Worm (Caenorhabditis elegans) whole organism, late embryonic: Measurements from ENCODE around the gene nlp-101.

Experiments used
- C38D4.7 ChIP-seq: fragments of 200-800 bp; sonication (Bioruptor generic); optimal IDR thresholded peaks from 2 replicates; lab custom pipeline; 2018; ENCODE audit warnings: mild to moderate bottlenecking, missing genetic modification characterization, moderate library complexity, missing compliant biosample characterization
- F13H6.1 ChIP-seq: sonication (generic microtip); optimal IDR thresholded peaks from 2 replicates; lab custom pipeline; 2016; ENCODE audit warnings: missing genetic modification characterization, missing compliant biosample characterization
- K09A11.1 ChIP-seq: sonication (generic microtip); optimal IDR thresholded peaks from 2 replicates; lab custom pipeline; 2017; ENCODE audit warnings: antibody characterized with exemption, mild to moderate bottlenecking, missing genetic modification characterization, missing compliant biosample characterization; ENCODE audit not compliant: insufficient read depth
- T23F11.4 ChIP-seq: fragments of 200-800 bp; sonication (Bioruptor generic); optimal IDR thresholded peaks from 2 replicates; lab custom pipeline; 2018; ENCODE audit warnings: mild to moderate bottlenecking, missing genetic modification characterization, missing compliant biosample characterization
- Y22D7AL.16 ChIP-seq: sonication (generic microtip); optimal IDR thresholded peaks from 2 replicates; lab custom pipeline; 2016; ENCODE audit warnings: missing genetic modification characterization, missing compliant biosample characterization
- ahr-1 ChIP-seq: sonication (generic microtip); optimal IDR thresholded peaks from 2 replicates; lab custom pipeline; 2016; ENCODE audit warnings: missing genetic modification characterization, missing compliant biosample characterization
- ceh-19 ChIP-seq: fragments of 200-800 bp; sonication (Bioruptor generic); optimal IDR thresholded peaks from 2 replicates; lab custom pipeline; 2018; ENCODE audit warnings: mild to moderate bottlenecking, missing genetic modification characterization, missing compliant biosample characterization
- ceh-2 ChIP-seq: sonication (generic microtip); optimal IDR thresholded peaks from 2 replicates; lab custom pipeline; 2016; ENCODE audit warnings: missing genotype, missing genetic modification characterization, missing compliant biosample characterization
- ceh-30 ChIP-seq: fragments of 150-350 bp; optimal IDR thresholded peaks from 2 replicates; lab custom pipeline; 2014; ENCODE audit warnings: missing biosample characterization, missing genetic modification characterization
- ceh-31 ChIP-seq: sonication (generic microtip); optimal IDR thresholded peaks from 2 replicates; lab custom pipeline; 2016; ENCODE audit warnings: missing genetic modification characterization, missing compliant biosample characterization
- ceh-34 ChIP-seq: sonication (generic microtip); optimal IDR thresholded peaks from 2 replicates; lab custom pipeline; 2016; ENCODE audit warnings: mild to moderate bottlenecking, missing genetic modification characterization, missing compliant biosample characterization
- ceh-6 ChIP-seq: fragments of 200-800 bp; sonication (Bioruptor generic); optimal IDR thresholded peaks from 2 replicates; lab custom pipeline; 2018; ENCODE audit warnings: mild to moderate bottlenecking, missing genetic modification characterization, missing compliant biosample characterization
- ceh-9 ChIP-seq: sonication (generic microtip); optimal IDR thresholded peaks from 2 replicates; lab custom pipeline; 2016; ENCODE audit warnings: mild to moderate bottlenecking, missing genetic modification characterization, inconsistent platforms, missing compliant biosample characterization
- dmd-4 ChIP-seq: sonication (generic microtip); optimal IDR thresholded peaks from 2 replicates; lab custom pipeline; 2016; ENCODE audit warnings: borderline replicate concordance, missing genetic modification characterization, missing compliant biosample characterization
- dve-1 ChIP-seq: sonication (generic microtip); optimal IDR thresholded peaks from 2 replicates; lab custom pipeline; 2017; ENCODE audit warnings: antibody characterized with exemption, mild to moderate bottlenecking, missing genetic modification characterization, missing compliant biosample characterization
- elt-2 ChIP-seq: sonication (generic microtip); optimal IDR thresholded peaks from 2 replicates; lab custom pipeline; 2016; ENCODE audit warnings: missing genetic modification reagents, missing genetic modification characterization, missing compliant biosample characterization
- elt-4 ChIP-seq: sonication (generic microtip); optimal IDR thresholded peaks from 2 replicates; lab custom pipeline; 2016; ENCODE audit warnings: missing genetic modification characterization, missing compliant biosample characterization
- ets-4 ChIP-seq: sonication (generic microtip); optimal IDR thresholded peaks from 2 replicates; lab custom pipeline; 2016; ENCODE audit warnings: missing genetic modification characterization, missing compliant biosample characterization
- fax-1 ChIP-seq: sonication (generic microtip); optimal IDR thresholded peaks from 2 replicates; lab custom pipeline; 2016; ENCODE audit warnings: missing genotype, missing genetic modification characterization, missing compliant biosample characterization
- fkh-10 ChIP-seq: fragments of 150-350 bp; optimal IDR thresholded peaks from 2 replicates; lab custom pipeline; 2014; ENCODE audit warnings: missing biosample characterization, missing genetic modification reagents, missing genetic modification characterization
- fkh-6 ChIP-seq: sonication (generic microtip); optimal IDR thresholded peaks from 2 replicates; lab custom pipeline; 2016; ENCODE audit warnings: missing genetic modification characterization, missing compliant biosample characterization
- gmeb-2 ChIP-seq: sonication (generic microtip); optimal IDR thresholded peaks from 2 replicates; lab custom pipeline; 2016; ENCODE audit warnings: missing genetic modification characterization, inconsistent platforms, missing compliant biosample characterization
- hlh-13 ChIP-seq: fragments of 200-800 bp; sonication (Bioruptor generic); optimal IDR thresholded peaks from 2 replicates; lab custom pipeline; 2018; ENCODE audit warnings: mild to moderate bottlenecking, missing genetic modification characterization, missing compliant biosample characterization
- hlh-30 ChIP-seq: sonication (generic microtip); optimal IDR thresholded peaks from 2 replicates; lab custom pipeline; 2017; ENCODE audit warnings: antibody characterized with exemption, missing genetic modification characterization, missing compliant biosample characterization; ENCODE audit not compliant: insufficient read depth
- hlh-6 ChIP-seq: sonication (generic microtip); optimal IDR thresholded peaks from 2 replicates; lab custom pipeline; 2016; ENCODE audit warnings: missing genotype, missing genetic modification characterization, missing compliant biosample characterization
- hlh-8 ChIP-seq: sonication (generic microtip); optimal IDR thresholded peaks from 2 replicates; lab custom pipeline; 2016; ENCODE audit warnings: missing genotype, missing genetic modification characterization, missing compliant biosample characterization
- lim-6 ChIP-seq: sonication (generic microtip); optimal IDR thresholded peaks from 2 replicates; lab custom pipeline; 2016; ENCODE audit warnings: missing genetic modification characterization, missing compliant biosample characterization
- lin-11 ChIP-seq: fragments of 200-800 bp; sonication (Bioruptor generic); optimal IDR thresholded peaks from 2 replicates; lab custom pipeline; 2018; ENCODE audit warnings: mild to moderate bottlenecking, missing genetic modification characterization, missing compliant biosample characterization
- mec-3 ChIP-seq: sonication (generic microtip); optimal IDR thresholded peaks from 2 replicates; lab custom pipeline; 2016; ENCODE audit warnings: borderline replicate concordance, missing genetic modification characterization, missing compliant biosample characterization
- nhr-11 ChIP-seq: fragments of 150-350 bp; optimal IDR thresholded peaks from 2 replicates; lab custom pipeline; 2014; ENCODE audit warnings: missing biosample characterization, missing genetic modification characterization
- nhr-232 ChIP-seq: sonication (generic microtip); optimal IDR thresholded peaks from 2 replicates; lab custom pipeline; 2016; ENCODE audit warnings: missing genetic modification characterization, missing compliant biosample characterization
- npax-4 ChIP-seq: sonication (generic microtip); optimal IDR thresholded peaks from 2 replicates; lab custom pipeline; 2016; ENCODE audit warnings: missing genetic modification characterization, missing compliant biosample characterization
- pag-3 ChIP-seq: sonication (generic microtip); optimal IDR thresholded peaks from 2 replicates; lab custom pipeline; 2016; ENCODE audit warnings: missing compliant biosample characterization, missing genetic modification characterization, borderline replicate concordance
- pax-1 ChIP-seq: fragments of 150-350 bp; optimal IDR thresholded peaks from 2 replicates; lab custom pipeline; 2014; ENCODE audit warnings: missing biosample characterization, missing genetic modification characterization
- pha-2 ChIP-seq: sonication (generic microtip); optimal IDR thresholded peaks from 2 replicates; lab custom pipeline; 2017; ENCODE audit warnings: mild to moderate bottlenecking, missing genetic modification characterization, missing compliant biosample characterization
- pqm-1 ChIP-seq: sonication (generic microtip); optimal IDR thresholded peaks from 2 replicates; lab custom pipeline; 2016; ENCODE audit warnings: missing genetic modification characterization, missing compliant biosample characterization
- pros-1 ChIP-seq: fragments of 150-350 bp; optimal IDR thresholded peaks from 2 replicates; lab custom pipeline; 2014; ENCODE audit warnings: missing biosample characterization, missing genetic modification reagents, missing genetic modification characterization
- ref-2 ChIP-seq: sonication (generic microtip); optimal IDR thresholded peaks from 2 replicates; lab custom pipeline; 2016; ENCODE audit warnings: missing genetic modification characterization, missing compliant biosample characterization
- rnt-1 ChIP-seq: sonication (generic microtip); optimal IDR thresholded peaks from 2 replicates; lab custom pipeline; 2016; ENCODE audit warnings: missing genetic modification characterization, missing compliant biosample characterization
- sox-2 ChIP-seq: fragments of 200-800 bp; sonication (Bioruptor generic); IDR thresholded peaks from 2 replicates; pipeline ENCODE4 v1.3.6; 2022; ENCODE audit warnings: missing genetic modification reagents, missing genetic modification characterization, missing compliant biosample characterization
- sox-4 ChIP-seq: sonication (generic microtip); optimal IDR thresholded peaks from 2 replicates; lab custom pipeline; 2017; ENCODE audit warnings: mild to moderate bottlenecking, missing genetic modification characterization, inconsistent platforms, missing compliant biosample characterization
- syd-9 ChIP-seq: sonication (generic microtip); optimal IDR thresholded peaks from 2 replicates; lab custom pipeline; 2016; ENCODE audit warnings: mild to moderate bottlenecking, missing genetic modification characterization, moderate library complexity, missing compliant biosample characterization
- tbx-2 ChIP-seq: sonication (generic microtip); optimal IDR thresholded peaks from 2 replicates; lab custom pipeline; 2016; ENCODE audit warnings: missing genetic modification characterization, missing compliant biosample characterization
- tbx-7 ChIP-seq: sonication (generic microtip); optimal IDR thresholded peaks from 2 replicates; lab custom pipeline; 2016; ENCODE audit warnings: missing genotype, missing genetic modification characterization, missing compliant biosample characterization
- unc-3 ChIP-seq, 2 experiments: fragments of 200-800 bp in 1 of 2; sonication (Bioruptor generic) in 1 of 2; sonication (generic microtip) in 1 of 2; conservative IDR thresholded peaks in 1 of 2; optimal IDR thresholded peaks in 1 of 2; 2 replicates each; pipeline versions ENCODE4 v1.3.6 to Lab custom; 2016 to 2022; ENCODE audit warnings: missing compliant biosample characterization in 2 of 2, missing genetic modification characterization in 2 of 2, missing genetic modification reagents in 1 of 2
- unc-42 ChIP-seq: sonication (generic microtip); optimal IDR thresholded peaks from 2 replicates; lab custom pipeline; 2016; ENCODE audit warnings: missing genotype, missing genetic modification characterization, missing compliant biosample characterization
- unc-86 ChIP-seq: sonication (generic microtip); optimal IDR thresholded peaks from 2 replicates; lab custom pipeline; 2016; ENCODE audit warnings: missing genetic modification characterization, missing compliant biosample characterization
- zip-5 ChIP-seq: sonication (generic microtip); optimal IDR thresholded peaks from 2 replicates; lab custom pipeline; 2016; ENCODE audit warnings: missing genetic modification characterization, missing compliant biosample characterization
- ztf-16 ChIP-seq: sonication (generic microtip); optimal IDR thresholded peaks from 2 replicates; lab custom pipeline; 2017; ENCODE audit warnings: missing genetic modification characterization, missing compliant biosample characterization

Gene nlp-101

ce11 chrX:7794306-7794743 lies 44.4 kb upstream of the nlp-101 start (continued):
- TF ChIP-seq ztf-16 (peak; percentile 7), ceh-9 (tag; lab: Kevin White, UChicago) (no peak), fkh-10 (no peak), pha-2 (tag; lab: Kevin White, UChicago) (no peak), sox-2 (no peak), dve-1 (no peak), unc-42 (no peak), sox-4 (no peak), C38D4.7 (GFP tag; lab: Kevin White, UChicago) (peak; percentile 30)

- TF ChIP-seq hlh-6 (tag; lab: Kevin White, UChicago): no peak
- TF ChIP-seq zip-5 (tag; lab: Kevin White, UChicago): peak; percentile 62
- no peak for TF ChIP-seq fkh-6
- no peak for TF ChIP-seq dmd-4 (tag; lab: Kevin White, UChicago)
- no peak for TF ChIP-seq elt-4
- no peak for TF ChIP-seq K09A11.1 (tag; lab: Kevin White, UChicago)
- TF ChIP-seq ceh-2 (tag; lab: Kevin White, UChicago): peak; percentile 79
- no peak for TF ChIP-seq ceh-19 (GFP tag; lab: Kevin White, UChicago)
- no peak for TF ChIP-seq syd-9 (tag; lab: Kevin White, UChicago)
- no peak for TF ChIP-seq sox-2
- TF ChIP-seq ceh-9 (tag; lab: Kevin White, UChicago): no peak
- no peak for TF ChIP-seq lin-11 (tag; lab: Kevin White, UChicago)
- TF ChIP-seq unc-3 (GFP tag; conservative IDR thresholded peaks at IDR 0.05; lab: Robert Waterston, UW): no peak
- TF ChIP-seq unc-3 (tag; optimal IDR thresholded peaks at IDR 0.05; lab: Kevin White, UChicago): no peak
- TF ChIP-seq ceh-6 (GFP tag; lab: Kevin White, UChicago): no peak
- no peak for TF ChIP-seq T23F11.4 (GFP tag; lab: Kevin White, UChicago)
- TF ChIP-seq lim-6 (tag; lab: Kevin White, UChicago): peak; percentile 24
- TF ChIP-seq unc-42: peak; percentile 21
- no peak for TF ChIP-seq sox-4
- TF ChIP-seq pax-1 (tag; lab: Kevin White, UChicago): no peak
- TF ChIP-seq unc-86 (tag; lab: Kevin White, UChicago): no peak
- TF ChIP-seq ceh-34 (tag; lab: Kevin White, UChicago): no peak
- no peak for TF ChIP-seq hlh-13 (GFP tag; lab: Kevin White, UChicago)
- peak; percentile 50 for TF ChIP-seq ref-2
- TF ChIP-seq Y22D7AL.16 (tag; lab: Kevin White, UChicago): no peak
- peak; percentile 79 for TF ChIP-seq ets-4 (tag; lab: Kevin White, UChicago)
- peak; percentile 66 for TF ChIP-seq tbx-7 (tag; lab: Kevin White, UChicago)
- TF ChIP-seq hlh-8: peak; percentile 48
- TF ChIP-seq nhr-11: no peak
- TF ChIP-seq ahr-1 (tag; lab: Kevin White, UChicago): no peak
- TF ChIP-seq pha-2 (tag; lab: Kevin White, UChicago): no peak
- TF ChIP-seq ceh-30: no peak
- peak; percentile 23 for TF ChIP-seq rnt-1 (tag; lab: Kevin White, UChicago)
- TF ChIP-seq nhr-232: no peak
- no peak for TF ChIP-seq pros-1
- no peak for TF ChIP-seq fkh-10
- no peak for TF ChIP-seq mec-3 (tag; lab: Kevin White, UChicago)
- no peak for TF ChIP-seq F13H6.1 (tag; lab: Kevin White, UChicago)
- TF ChIP-seq elt-2 (tag; lab: Kevin White, UChicago): peak; percentile 49
- TF ChIP-seq hlh-30 (tag; lab: Kevin White, UChicago): no peak
- peak; percentile 86 for TF ChIP-seq ceh-31 (tag; lab: Kevin White, UChicago)
- no peak for TF ChIP-seq gmeb-2 (tag; lab: Kevin White, UChicago)
- TF ChIP-seq npax-4 (tag; lab: Kevin White, UChicago): no peak
- TF ChIP-seq pag-3 (tag; lab: Kevin White, UChicago): no peak
- TF ChIP-seq pqm-1: no peak
- peak; percentile 85 for TF ChIP-seq tbx-2 (tag; lab: Kevin White, UChicago)
- no peak for TF ChIP-seq ztf-16
- peak; percentile 16 for TF ChIP-seq fax-1 (tag; lab: Kevin White, UChicago)
Measured at ce11 chrX:7798248-7799020, 40.2 kb upstream of the nlp-101 start, which contains the start of gene adm-4. adm-4 (minus strand) TSS chrX:7798298.
